Worm (Caenorhabditis elegans): ENCODE results near the gene T04C12.33.

DNA sequence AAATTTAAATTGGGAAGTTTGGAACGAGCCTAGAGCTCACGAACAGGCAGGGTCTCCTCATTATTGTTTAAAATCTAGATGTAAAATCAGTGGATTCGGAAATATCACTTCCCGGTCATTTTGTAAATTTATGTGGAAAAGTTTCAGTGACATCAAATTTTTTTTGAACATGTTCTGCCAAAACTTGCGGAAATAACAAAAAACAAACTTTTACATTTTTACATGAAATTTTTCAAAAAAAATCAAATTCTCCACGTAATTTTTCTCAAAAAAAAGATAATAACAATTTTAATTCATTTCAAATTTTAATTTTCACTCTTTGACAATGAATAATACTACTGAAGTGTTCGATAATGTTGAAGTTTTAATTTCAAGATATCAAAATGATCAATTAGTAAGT is 10.5 kb upstream of the T04C12.33 start, which contains the start of gene C45B11.5:
- TF ChIP-seq nfyb-1 (GFP tag; IDR thresholded peaks at IDR 0.05), result no peak
- no peak for TF ChIP-seq ceh-40 (GFP tag; IDR thresholded peaks at IDR 0.05)
- no peak for TF ChIP-seq K12H6.12 (tag; optimal IDR thresholded peaks at IDR 0.05)
- TF ChIP-seq ztf-26 (tag; optimal IDR thresholded peaks at IDR 0.05), result no peak
- no peak for TF ChIP-seq pha-4 (tag; optimal IDR thresholded peaks at IDR 0.05)
- no peak for TF ChIP-seq bed-1 (GFP tag; IDR thresholded peaks at IDR 0.05)
- TF ChIP-seq snpc-4 (GFP tag; optimal IDR thresholded peaks at IDR 0.05), result no peak
- TF ChIP-seq snpc-4 (tag; optimal IDR thresholded peaks at IDR 0.05), result no peak
- TF ChIP-seq bed-2 (GFP tag; IDR thresholded peaks at IDR 0.05), result no peak
- no peak for TF ChIP-seq ama-1 (optimal IDR thresholded peaks at IDR 0.05)
- no peak for TF ChIP-seq ama-1 (GFP tag; optimal IDR thresholded peaks at IDR 0.05)
- no peak for TF ChIP-seq ztf-6 (GFP tag; IDR thresholded peaks at IDR 0.05)
- TF ChIP-seq unc-62 (GFP tag; optimal IDR thresholded peaks at IDR 0.05), result no peak
